Fruit fly (Drosophila melanogaster) whole organism: ENCODE measurements around the gene loco.

Experiments used
- CG8478 ChIP-seq: fragments of >200 bp; optimal IDR thresholded peaks from 2 replicates; lab custom pipeline; 2018; ENCODE audit warnings: inconsistent platforms
- Dll ChIP-seq: fragments of >200 bp; optimal IDR thresholded peaks from 2 replicates; lab custom pipeline; 2017
- pan ChIP-seq: fragments of >200 bp; optimal IDR thresholded peaks from 2 replicates; lab custom pipeline; 2017
- psq ChIP-seq: fragments of >200 bp; optimal IDR thresholded peaks from 2 replicates; lab custom pipeline; 2017

dm6 chr3R:22595293-22595868 lies 43.8 kb downstream of the loco start:
- TF ChIP-seq psq (lab: Kevin White, UChicago): no peak
- TF ChIP-seq pan (lab: Kevin White, UChicago): no peak
- no peak for TF ChIP-seq Dll (lab: Kevin White, UChicago)
- TF ChIP-seq CG8478 (lab: Kevin White, UChicago): no peak
